Worm (Caenorhabditis elegans): Measurements from ENCODE around the gene fbxb-112.
"Not testable (repeated sequence)": the region's sequence is repeated elsewhere in the genome, so short reads cannot be mapped to it uniquely, and the experiment has no call there.

fbxb-112 gene

DNA sequence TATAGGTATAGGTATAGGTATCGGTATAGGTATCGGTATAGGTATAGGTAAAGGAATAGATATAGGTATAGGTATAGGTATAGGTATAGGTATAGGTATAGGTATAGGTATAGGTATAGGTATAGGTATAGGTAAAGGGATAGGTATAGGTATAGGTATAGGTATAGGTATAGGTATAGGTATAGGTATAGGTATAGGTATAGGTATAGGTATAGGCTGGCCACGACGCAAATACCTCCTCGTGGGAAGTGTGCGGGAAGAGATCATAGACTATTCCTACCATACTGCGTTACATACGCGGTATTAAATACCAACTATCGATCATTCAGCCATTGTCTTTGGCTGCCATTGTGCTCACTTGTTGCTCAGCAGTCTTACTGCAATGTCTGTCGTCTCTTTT is at the start of gene fbxb-112:
Gene fbxb-112 (plus strand): TSS at position 301 of the 400 bp plus-strand sequence.
- not testable (repeated sequence) for TF ChIP-seq npax-4 (tag; optimal IDR thresholded peaks at IDR 0.05); T23F11.4 (GFP tag; optimal IDR thresholded peaks at IDR 0.05); tbx-7 (tag; optimal IDR thresholded peaks at IDR 0.05)

DNA sequence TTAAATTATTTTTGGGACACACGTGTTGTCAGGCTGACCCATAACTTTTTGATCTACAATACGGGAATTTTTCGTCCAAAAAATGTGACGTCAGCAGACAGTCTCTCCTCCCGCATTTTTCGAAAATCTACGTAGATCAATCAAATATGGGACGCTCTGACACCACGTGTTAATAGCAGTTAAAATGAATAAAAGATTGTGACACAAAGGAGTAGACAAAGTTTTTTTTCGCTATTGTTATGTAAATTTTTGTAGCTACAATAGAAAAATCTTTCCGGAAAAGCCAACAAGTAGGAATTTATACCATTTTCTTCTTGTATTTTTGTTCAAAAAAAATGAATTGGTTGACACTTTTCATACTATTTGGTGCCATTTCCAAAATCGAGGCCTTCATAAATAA is 49.5 kb upstream of the fbxb-112 start, which contains the start of gene C16C8.27:
Gene C16C8.27 (plus strand): TSS at position 301 of the 400 bp plus-strand sequence.
- TF ChIP-seq nhr-232 (tag; optimal IDR thresholded peaks at IDR 0.05) (no peak), ahr-1 (tag; optimal IDR thresholded peaks at IDR 0.05) (no peak), lim-6 (tag; optimal IDR thresholded peaks at IDR 0.05) (no peak), C08G9.2 (tag; optimal IDR thresholded peaks at IDR 0.05) (no peak), tbx-7 (tag; optimal IDR thresholded peaks at IDR 0.05) (no peak), hlh-6 (tag; optimal IDR thresholded peaks at IDR 0.05) (no peak), ceh-2 (tag; optimal IDR thresholded peaks at IDR 0.05) (no peak), ceh-31 (tag; optimal IDR thresholded peaks at IDR 0.05) (no peak), ceh-14 (tag; optimal IDR thresholded peaks at IDR 0.05) (no peak), sox-2 (GFP tag; IDR thresholded peaks at IDR 0.05) (no peak), pros-1 (tag; optimal IDR thresholded peaks at IDR 0.05) (no peak), ceh-24 (tag; optimal IDR thresholded peaks at IDR 0.05) (no peak), K09A11.1 (tag; optimal IDR thresholded peaks at IDR 0.05; ENCODE audit: insufficient read depth) (no peak), pha-4 (tag; optimal IDR thresholded peaks at IDR 0.05) (no peak)

DNA sequence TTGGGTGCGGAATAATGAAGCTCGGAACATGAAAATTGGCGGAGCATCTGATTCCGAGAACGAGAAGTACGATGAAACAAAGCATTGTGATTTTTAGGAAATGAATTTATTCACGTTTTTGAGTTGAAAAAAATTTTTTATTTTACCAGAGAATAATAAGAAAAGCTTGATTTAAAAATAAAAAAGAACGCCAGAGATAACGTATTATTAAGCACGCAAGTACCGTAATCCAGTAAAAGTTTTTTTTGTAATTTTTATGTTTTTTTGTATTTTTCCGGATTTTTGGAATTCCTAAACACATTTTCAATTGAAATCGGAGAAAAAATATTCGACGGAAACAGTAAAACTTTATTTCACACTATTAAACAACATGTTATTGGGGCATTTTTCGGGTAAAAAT is 47.7 kb upstream of the fbxb-112 start, which contains the start of gene C16C8.22:
Gene C16C8.22 (minus strand): TSS at position 101 of the 400 bp plus-strand sequence.
- TF ChIP-seq C38D4.7 (GFP tag; optimal IDR thresholded peaks at IDR 0.05), result no peak
- no peak for TF ChIP-seq sdc-2 (tag; optimal IDR thresholded peaks at IDR 0.05)
- TF ChIP-seq pros-1 (tag; optimal IDR thresholded peaks at IDR 0.05), result no peak
- TF ChIP-seq fkh-6 (tag; optimal IDR thresholded peaks at IDR 0.05), result no peak
- TF ChIP-seq elt-2 (tag; optimal IDR thresholded peaks at IDR 0.05), result no peak
- TF ChIP-seq unc-3 (GFP tag; conservative IDR thresholded peaks at IDR 0.05), result no peak
- TF ChIP-seq unc-3 (tag; optimal IDR thresholded peaks at IDR 0.05), result no peak
- no peak for TF ChIP-seq T23F11.4 (GFP tag; optimal IDR thresholded peaks at IDR 0.05)
- no peak for TF ChIP-seq fax-1 (tag; optimal IDR thresholded peaks at IDR 0.05)

DNA sequence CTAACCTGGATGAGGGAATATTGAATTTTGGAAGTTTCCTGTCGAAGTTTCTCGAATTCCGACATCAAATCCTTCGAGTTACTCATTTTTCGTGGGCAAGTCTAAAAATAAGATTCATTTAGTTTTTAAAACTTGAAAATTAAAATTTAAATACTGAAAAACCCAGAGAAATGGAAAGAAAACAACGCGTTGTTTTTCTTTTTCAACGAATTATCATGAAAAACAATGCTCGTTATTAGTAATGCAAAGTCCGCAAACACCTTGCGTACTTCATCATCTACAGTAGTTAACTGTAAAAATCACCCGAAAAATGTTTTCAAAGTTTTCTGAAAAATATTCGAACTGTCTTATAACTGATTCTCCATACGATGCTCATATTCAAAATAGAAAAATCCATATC is 46.6 kb upstream of the fbxb-112 start, which contains the start of gene C16C8.4:
Gene C16C8.4 (minus strand): TSS at position 101 of the 400 bp plus-strand sequence.
- TF ChIP-seq ceh-6 (GFP tag; optimal IDR thresholded peaks at IDR 0.05), result no peak
- TF ChIP-seq lim-6 (tag; optimal IDR thresholded peaks at IDR 0.05), result no peak
- TF ChIP-seq hlh-6 (tag; optimal IDR thresholded peaks at IDR 0.05), result no peak
- TF ChIP-seq ref-2 (tag; optimal IDR thresholded peaks at IDR 0.05), result no peak
- TF ChIP-seq pha-2 (tag; optimal IDR thresholded peaks at IDR 0.05), result no peak
- no peak for TF ChIP-seq sox-4 (tag; optimal IDR thresholded peaks at IDR 0.05)
- TF ChIP-seq Y22D7AL.16 (tag; optimal IDR thresholded peaks at IDR 0.05), result no peak
- no peak for TF ChIP-seq C38D4.7 (GFP tag; optimal IDR thresholded peaks at IDR 0.05)
- no peak for TF ChIP-seq unc-42 (tag; optimal IDR thresholded peaks at IDR 0.05)
- no peak for TF ChIP-seq ets-4 (tag; optimal IDR thresholded peaks at IDR 0.05)
- TF ChIP-seq hlh-15 (tag; optimal IDR thresholded peaks at IDR 0.05), result no peak
- no peak for TF ChIP-seq elt-2 (tag; optimal IDR thresholded peaks at IDR 0.05)
- no peak for TF ChIP-seq ttx-3 (tag; optimal IDR thresholded peaks at IDR 0.05)
- TF ChIP-seq sdc-2 (tag; optimal IDR thresholded peaks at IDR 0.05), result no peak

DNA sequence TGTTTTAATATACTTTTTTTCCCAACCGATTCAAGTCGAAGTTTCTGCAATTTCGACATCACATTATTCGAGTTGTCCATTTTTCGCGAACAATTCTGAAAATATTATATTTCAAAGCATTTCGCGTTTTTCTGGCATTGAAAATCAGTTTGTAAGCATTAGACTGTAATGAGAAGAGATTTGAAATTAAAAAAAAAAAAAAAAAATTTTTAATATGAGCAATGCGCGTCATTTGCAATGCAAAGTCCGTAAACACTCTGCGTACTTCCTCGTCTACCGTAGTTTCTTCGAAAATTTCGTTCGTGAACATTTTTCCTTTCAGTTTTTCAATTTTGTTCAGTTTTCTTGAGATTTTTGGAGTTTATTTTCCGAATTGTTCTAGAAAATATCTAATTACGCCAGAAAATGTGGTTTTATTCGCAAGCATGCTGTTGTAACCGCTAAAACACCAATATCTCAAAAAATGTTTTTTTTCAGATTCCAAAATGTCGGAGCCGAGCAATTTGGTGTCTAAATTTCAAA is 45.6 kb upstream of the fbxb-112 start, which contains the start of the genes C16C8.5 and C16C8.16:
Gene C16C8.5 (minus strand): TSS at position 101 of the 522 bp plus-strand sequence.
Gene C16C8.16 (plus strand): TSS at position 472 of the 522 bp plus-strand sequence.
- TF ChIP-seq ceh-48 (tag; optimal IDR thresholded peaks at IDR 0.05) (no peak), T23F11.4 (GFP tag; optimal IDR thresholded peaks at IDR 0.05) (no peak)
